Fruit fly (Drosophila melanogaster): ENCODE measurements around the gene CG42258.
A peak's percentile ranks its signal among the peaks of the same experiment; 100 is the strongest.

Gene CG42258

DNA sequence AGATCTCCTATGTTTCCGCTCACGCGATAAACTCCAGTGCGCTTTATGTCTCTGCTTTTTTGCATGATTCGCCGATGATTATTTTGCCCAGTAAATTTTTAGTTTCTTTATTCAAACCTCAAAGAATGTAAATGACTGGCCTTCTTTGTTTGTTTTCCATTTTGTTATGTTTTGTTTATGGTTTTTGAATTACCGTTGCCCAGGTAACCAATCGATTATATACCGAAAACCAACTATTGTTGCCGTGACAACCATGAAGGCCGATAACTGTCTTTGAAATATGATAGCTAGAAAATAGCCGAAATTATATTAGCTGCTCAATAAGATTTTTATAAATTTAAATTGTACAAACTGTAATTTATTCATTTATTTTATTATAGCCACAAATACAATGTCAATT is 33.2 kb downstream of the CG42258 start, which contains the start of gene Mks1:
Gene Mks1 (minus strand): TSS at position 101 of the 400 bp plus-strand sequence.
- TF ChIP-seq Mio (GFP tag; optimal IDR thresholded peaks at IDR 0.05) (no peak), jim (GFP tag; optimal IDR thresholded peaks at IDR 0.05) (no peak), dl (GFP tag; optimal IDR thresholded peaks at IDR 0.05; ENCODE audit: insufficient read depth in 1 of 2, partially characterized antibody in 2 of 2) (no peak), h (GFP tag; optimal IDR thresholded peaks at IDR 0.05) (no peak), CG9705 (GFP tag; optimal IDR thresholded peaks at IDR 0.05) (no peak), Rel (GFP tag; optimal IDR thresholded peaks at IDR 0.05) (no peak), Rel (tag; optimal IDR thresholded peaks at IDR 0.05) (no peak), brk (GFP tag; optimal IDR thresholded peaks at IDR 0.05) (no peak), psq (GFP tag; optimal IDR thresholded peaks at IDR 0.05) (no peak), HLH106 (tag; optimal IDR thresholded peaks at IDR 0.05) (no peak), usp (GFP tag; optimal IDR thresholded peaks at IDR 0.05) (no peak), Jra (GFP tag; optimal IDR thresholded peaks at IDR 0.05) (no peak), Hr78 (GFP tag; optimal IDR thresholded peaks at IDR 0.05) (no peak), Abd-B (GFP tag; optimal IDR thresholded peaks at IDR 0.05) (no peak), Hr83 (GFP tag; optimal IDR thresholded peaks at IDR 0.05; ENCODE audit: poor library complexity, severe bottlenecking) (no peak), Dif (GFP tag; optimal IDR thresholded peaks at IDR 0.05; ENCODE audit: partially characterized antibody) (no peak), woc (GFP tag; optimal IDR thresholded peaks at IDR 0.05) (no peak), dsf (GFP tag; optimal IDR thresholded peaks at IDR 0.05; ENCODE audit: borderline replicate concordance) (no peak), fru (GFP tag; optimal IDR thresholded peaks at IDR 0.05) (no peak), ey (GFP tag; optimal IDR thresholded peaks at IDR 0.05) (no peak), CrebA (GFP tag; optimal IDR thresholded peaks at IDR 0.05; ENCODE audit: borderline replicate concordance) (no peak)

DNA sequence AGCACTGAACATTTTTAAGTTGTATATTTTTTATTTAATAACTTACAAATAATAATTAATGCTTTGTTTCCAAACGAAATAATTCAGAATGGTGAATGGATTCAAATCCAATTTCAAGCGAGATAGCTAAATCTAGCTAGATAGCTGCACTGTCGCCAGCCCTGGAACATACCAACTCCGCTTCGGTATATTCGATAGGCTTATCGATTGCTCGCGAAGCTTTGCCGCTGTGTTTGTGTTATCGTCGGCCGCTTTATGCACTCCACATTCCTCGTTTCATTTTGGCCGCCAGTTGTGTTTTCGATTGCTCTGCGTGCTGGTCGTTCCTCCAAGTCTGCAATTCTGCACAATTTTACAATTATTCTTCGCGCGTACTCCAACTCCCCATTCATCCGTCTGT is 33.6 kb downstream of the CG42258 start, which contains the start of gene mdu:
Gene mdu (plus strand): TSS at position 259 of the 400 bp plus-strand sequence.
- TF ChIP-seq dl (GFP tag; optimal IDR thresholded peaks at IDR 0.05; ENCODE audit: insufficient read depth in 1 of 2, partially characterized antibody in 2 of 2) (no peak), woc (GFP tag; optimal IDR thresholded peaks at IDR 0.05) (peak; percentile 34), Abd-B (GFP tag; optimal IDR thresholded peaks at IDR 0.05) (no peak), Myc (optimal IDR thresholded peaks at IDR 0.05) (peak; percentile 73), pan (optimal IDR thresholded peaks at IDR 0.05) (no peak), Hr83 (GFP tag; optimal IDR thresholded peaks at IDR 0.05; ENCODE audit: poor library complexity, severe bottlenecking) (no peak), HLH106 (tag; optimal IDR thresholded peaks at IDR 0.05) (peak; percentile 45), lola (GFP tag; optimal IDR thresholded peaks at IDR 0.05) (no peak), foxo (GFP tag; optimal IDR thresholded peaks at IDR 0.05) (peak in 1 of 2 experiments; percentile 19), CrebA (GFP tag; optimal IDR thresholded peaks at IDR 0.05; ENCODE audit: borderline replicate concordance) (no peak), dmrt93B (GFP tag; optimal IDR thresholded peaks at IDR 0.05) (peak; percentile 34), psq (GFP tag; optimal IDR thresholded peaks at IDR 0.05) (peak; percentile 68)

DNA sequence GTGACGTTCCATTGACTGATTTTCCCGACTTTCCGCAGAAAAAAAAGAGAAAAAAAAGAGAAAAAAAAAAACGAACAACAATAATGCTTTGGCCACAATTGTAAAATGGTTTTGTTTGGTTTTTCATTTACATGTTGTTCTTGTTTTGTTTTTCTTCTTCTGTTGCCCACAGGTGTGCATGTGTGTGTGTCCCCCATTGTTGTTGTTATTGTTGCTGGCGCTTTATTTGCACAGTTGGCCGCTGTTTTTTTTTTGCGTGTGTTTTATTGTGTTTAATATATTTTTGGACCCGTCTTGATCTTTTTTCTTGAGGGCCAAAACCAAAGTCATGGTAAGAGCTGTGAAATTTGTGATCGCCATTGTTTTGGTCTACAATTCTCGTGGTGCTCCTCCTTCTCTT is 34.8 kb downstream of the CG42258 start:
- no peak for TF ChIP-seq psq (GFP tag; optimal IDR thresholded peaks at IDR 0.05)
- no peak for TF ChIP-seq dl (GFP tag; optimal IDR thresholded peaks at IDR 0.05; ENCODE audit: insufficient read depth in 1 of 2, partially characterized antibody in 2 of 2)
- TF ChIP-seq usp (GFP tag; optimal IDR thresholded peaks at IDR 0.05), result no peak
- no peak for TF ChIP-seq HLH106 (tag; optimal IDR thresholded peaks at IDR 0.05)
- no peak for TF ChIP-seq Jra (GFP tag; optimal IDR thresholded peaks at IDR 0.05)

DNA sequence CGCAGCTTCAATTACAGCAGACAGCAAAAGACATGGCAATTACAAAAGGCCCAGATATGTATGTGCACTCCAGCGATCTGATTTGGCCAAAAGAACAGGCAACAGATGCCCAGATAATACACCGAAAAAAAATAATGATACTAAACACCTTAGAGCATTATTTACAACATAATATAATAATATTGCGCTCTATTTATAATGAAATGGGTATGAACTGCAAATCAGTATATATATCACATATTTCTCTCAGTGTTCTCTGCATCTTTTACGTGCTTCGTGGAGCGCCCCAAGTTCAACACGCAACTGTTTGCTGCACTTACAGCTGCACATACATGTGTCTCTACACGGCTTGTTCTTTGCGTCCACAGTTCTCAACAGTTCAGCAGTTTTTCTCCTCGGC is 44.3 kb downstream of the CG42258 start:
- TF ChIP-seq h (GFP tag; optimal IDR thresholded peaks at IDR 0.05) (peak; percentile 33), Dif (GFP tag; optimal IDR thresholded peaks at IDR 0.05; ENCODE audit: partially characterized antibody) (no peak), ey (GFP tag; optimal IDR thresholded peaks at IDR 0.05) (no peak), lola (GFP tag; optimal IDR thresholded peaks at IDR 0.05) (no peak), Hr78 (GFP tag; optimal IDR thresholded peaks at IDR 0.05) (no peak), pan (optimal IDR thresholded peaks at IDR 0.05) (no peak), woc (GFP tag; optimal IDR thresholded peaks at IDR 0.05) (no peak), fru (GFP tag; optimal IDR thresholded peaks at IDR 0.05) (peak; percentile 73), Myc (optimal IDR thresholded peaks at IDR 0.05) (no peak), Sp1 (GFP tag; optimal IDR thresholded peaks at IDR 0.05) (peak; percentile 70), foxo (GFP tag; optimal IDR thresholded peaks at IDR 0.05) (peak in 1 of 2 experiments; percentile 77), rgr (GFP tag; optimal IDR thresholded peaks at IDR 0.05) (peak; percentile 44), CrebA (GFP tag; optimal IDR thresholded peaks at IDR 0.05; ENCODE audit: borderline replicate concordance) (no peak), psq (GFP tag; optimal IDR thresholded peaks at IDR 0.05) (peak; percentile 37), N (GFP tag; optimal IDR thresholded peaks at IDR 0.05) (no peak), Vsx2 (GFP tag; optimal IDR thresholded peaks at IDR 0.05; ENCODE audit: partially characterized antibody) (no peak), dl (GFP tag; optimal IDR thresholded peaks at IDR 0.05; ENCODE audit: insufficient read depth in 1 of 2, partially characterized antibody in 2 of 2) (no peak), Mio (GFP tag; optimal IDR thresholded peaks at IDR 0.05) (no peak), dsf (GFP tag; optimal IDR thresholded peaks at IDR 0.05; ENCODE audit: borderline replicate concordance) (no peak), GATAd (GFP tag; optimal IDR thresholded peaks at IDR 0.05) (no peak), brk (GFP tag; optimal IDR thresholded peaks at IDR 0.05) (no peak), Dfd (GFP tag; optimal IDR thresholded peaks at IDR 0.05) (no peak), HLH106 (tag; optimal IDR thresholded peaks at IDR 0.05) (peak; percentile 75), Hnf4 (GFP tag; optimal IDR thresholded peaks at IDR 0.05) (no peak), br (GFP tag; optimal IDR thresholded peaks at IDR 0.05) (peak; percentile 3), Rel (GFP tag; optimal IDR thresholded peaks at IDR 0.05) (no peak), Rel (tag; optimal IDR thresholded peaks at IDR 0.05) (no peak), CG32264 (GFP tag; optimal IDR thresholded peaks at IDR 0.05) (no peak), sage (GFP tag; optimal IDR thresholded peaks at IDR 0.05) (no peak), jim (GFP tag; optimal IDR thresholded peaks at IDR 0.05) (no peak), OdsH (GFP tag; optimal IDR thresholded peaks at IDR 0.05) (no peak), Jra (GFP tag; optimal IDR thresholded peaks at IDR 0.05) (no peak), Hr83 (GFP tag; optimal IDR thresholded peaks at IDR 0.05; ENCODE audit: poor library complexity, severe bottlenecking) (no peak)

Data from whole organism, wandering third instar larva.